Worm (Caenorhabditis elegans) whole organism, midembryonic: Measurements from ENCODE around the gene smu-2.
A peak's percentile ranks its signal among the peaks of the same experiment; 100 is the strongest.

Experiments
- ref-1 ChIP-seq: fragments of 200-800 bp; sonication (Bioruptor generic); conservative IDR thresholded peaks from 2 replicates; pipeline ENCODE4 v1.3.6; 2022; ENCODE audit warnings: missing genetic modification reagents, missing genetic modification characterization, missing compliant biosample characterization
- ztf-23 ChIP-seq: fragments of 200-800 bp; sonication (Bioruptor generic); IDR thresholded peaks from 2 replicates; pipeline ENCODE4 v1.3.6; 2022; ENCODE audit warnings: missing genetic modification reagents, missing genetic modification characterization, missing compliant biosample characterization

DNA sequence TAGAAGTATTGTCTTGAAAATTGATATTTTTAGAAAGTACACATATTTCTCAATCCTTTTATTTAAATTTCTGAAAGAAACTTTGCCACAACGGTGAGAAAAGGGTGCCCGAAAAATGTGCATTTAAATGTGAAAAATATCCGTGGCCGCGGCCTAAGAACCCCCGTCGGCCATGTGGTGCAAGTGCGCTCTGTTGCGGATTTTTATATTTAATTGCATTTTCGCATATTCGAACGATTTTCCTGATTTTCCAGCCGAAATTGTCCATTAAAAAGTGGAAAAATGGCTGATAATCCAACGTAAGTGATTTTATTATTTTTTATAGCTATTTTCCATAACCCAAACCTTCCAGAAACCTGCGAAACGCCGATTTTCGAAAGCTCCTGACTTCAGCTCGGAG lies at the start of gene smu-2:
- peak; percentile 74 for TF ChIP-seq ztf-23 (GFP tag; lab: Robert Waterston, UW)
- no peak for TF ChIP-seq ref-1 (GFP tag; lab: Robert Waterston, UW)
